Fruit fly (Drosophila melanogaster): Measurements from ENCODE around the gene CG15330.

dm6 chrX:7965761-7966555, 10.1 kb downstream of the CG15330 start:
- TF ChIP-seq Jra (GFP tag; optimal IDR thresholded peaks at IDR 0.05) = no peak
- no peak for TF ChIP-seq dsf (GFP tag; optimal IDR thresholded peaks at IDR 0.05; ENCODE audit: borderline replicate concordance)
- TF ChIP-seq br (GFP tag; optimal IDR thresholded peaks at IDR 0.05) = no peak
- no peak for TF ChIP-seq N (GFP tag; optimal IDR thresholded peaks at IDR 0.05)
- no peak for TF ChIP-seq psq (GFP tag; optimal IDR thresholded peaks at IDR 0.05)
- no peak for TF ChIP-seq sage (GFP tag; optimal IDR thresholded peaks at IDR 0.05)
- TF ChIP-seq OdsH (GFP tag; optimal IDR thresholded peaks at IDR 0.05) = no peak
- TF ChIP-seq HLH106 (tag; optimal IDR thresholded peaks at IDR 0.05) = no peak
- TF ChIP-seq Dfd (GFP tag; optimal IDR thresholded peaks at IDR 0.05) = no peak
